Worm (Caenorhabditis elegans) whole organism, mixed stage, embryonic: ENCODE measurements around the gene enu-3.5.

ENCODE experiments used
- M03D4.4 ChIP-seq: sonication (generic microtip); optimal IDR thresholded peaks from 2 replicates; lab custom pipeline; 2017; ENCODE audit warnings: mild to moderate bottlenecking, missing genetic modification characterization, missing compliant biosample characterization
- bed-3 ChIP-seq: fragments of 200-800 bp; sonication (Bioruptor generic); optimal IDR thresholded peaks from 3 replicates; lab custom pipeline; 2018; ENCODE audit warnings: mild to moderate bottlenecking, missing genetic modification characterization, moderate library complexity, missing compliant biosample characterization
- blmp-1 ChIP-seq: fragments of 150-350 bp; optimal IDR thresholded peaks from 2 replicates; lab custom pipeline; 2014; ENCODE audit warnings: missing biosample characterization, missing genetic modification characterization
- ceh-39 ChIP-seq: fragments of 150-350 bp; optimal IDR thresholded peaks from 2 replicates; lab custom pipeline; 2014; ENCODE audit warnings: missing biosample characterization, missing genetic modification characterization
- ceh-43 ChIP-seq: fragments of 200-800 bp; sonication (Bioruptor generic); optimal IDR thresholded peaks from 2 replicates; lab custom pipeline; 2018; ENCODE audit warnings: mild to moderate bottlenecking, missing genetic modification characterization, moderate library complexity, missing compliant biosample characterization
- ceh-83 ChIP-seq: fragments of 200-800 bp; sonication (Bioruptor generic); optimal IDR thresholded peaks from 2 replicates; lab custom pipeline; 2018; ENCODE audit warnings: mild to moderate bottlenecking, missing genetic modification characterization, missing compliant biosample characterization
- ces-1 ChIP-seq: fragments of 150-350 bp; optimal IDR thresholded peaks from 2 replicates; lab custom pipeline; 2014; ENCODE audit warnings: missing biosample characterization, missing genetic modification reagents, missing genetic modification characterization
- cnd-1 ChIP-seq: fragments of 200-800 bp; sonication (Bioruptor generic); optimal IDR thresholded peaks from 2 replicates; lab custom pipeline; 2018; ENCODE audit warnings: mild to moderate bottlenecking, missing genetic modification characterization, missing compliant biosample characterization
- drap-1 ChIP-seq: fragments of 200-800 bp; sonication (Bioruptor generic); optimal IDR thresholded peaks from 3 replicates; lab custom pipeline; 2018; ENCODE audit warnings: mild to moderate bottlenecking, missing genetic modification characterization, missing compliant biosample characterization
- elt-1 ChIP-seq: sonication (generic microtip); optimal IDR thresholded peaks from 2 replicates; lab custom pipeline; 2017; ENCODE audit warnings: missing genetic modification characterization, mild to moderate bottlenecking, missing compliant biosample characterization, antibody characterized with exemption, moderate library complexity, borderline replicate concordance; ENCODE audit not compliant: insufficient read depth
- elt-3 ChIP-seq: fragments of 150-350 bp; optimal IDR thresholded peaks from 2 replicates; lab custom pipeline; 2014; ENCODE audit warnings: missing biosample characterization, missing genetic modification characterization
- ham-2 ChIP-seq: fragments of 200-800 bp; sonication (Bioruptor generic); optimal IDR thresholded peaks from 2 replicates; lab custom pipeline; 2018; ENCODE audit warnings: mild to moderate bottlenecking, missing genetic modification characterization, missing compliant biosample characterization
- hlh-1 ChIP-seq: fragments of 150-350 bp; optimal IDR thresholded peaks from 2 replicates; lab custom pipeline; 2014; ENCODE audit warnings: missing biosample characterization, missing genetic modification reagents, missing genetic modification characterization
- lin-13 ChIP-seq: fragments of 150-350 bp; optimal IDR thresholded peaks from 2 replicates; lab custom pipeline; 2014; ENCODE audit warnings: missing biosample characterization, missing genetic modification characterization
- lin-32 ChIP-seq: fragments of 200-800 bp; sonication (Bioruptor generic); optimal IDR thresholded peaks from 2 replicates; lab custom pipeline; 2018; ENCODE audit warnings: mild to moderate bottlenecking, missing genetic modification characterization, missing compliant biosample characterization
- lsy-2 ChIP-seq: fragments of 150-350 bp; optimal IDR thresholded peaks from 2 replicates; lab custom pipeline; 2014; ENCODE audit warnings: missing biosample characterization, missing genetic modification characterization
- mep-1 ChIP-seq: fragments of 150-350 bp; optimal IDR thresholded peaks from 2 replicates; lab custom pipeline; 2017; ENCODE audit warnings: missing biosample characterization, missing genetic modification reagents, missing genetic modification characterization, inconsistent platforms
- mls-2 ChIP-seq: sonication (generic microtip); optimal IDR thresholded peaks from 2 replicates; lab custom pipeline; 2016; ENCODE audit warnings: mild to moderate bottlenecking, missing genetic modification characterization, moderate library complexity, missing compliant biosample characterization
- nhr-12 ChIP-seq: fragments of 150-350 bp; optimal IDR thresholded peaks from 2 replicates; lab custom pipeline; 2014; ENCODE audit warnings: missing biosample characterization, missing genetic modification characterization
- nhr-2 ChIP-seq: fragments of 150-350 bp; optimal IDR thresholded peaks from 2 replicates; lab custom pipeline; 2014; ENCODE audit warnings: missing biosample characterization, missing genetic modification characterization
- nhr-28 ChIP-seq: fragments of 150-350 bp; optimal IDR thresholded peaks from 2 replicates; lab custom pipeline; 2014; ENCODE audit warnings: missing biosample characterization, missing genetic modification characterization
- nhr-76 ChIP-seq: sonication (generic microtip); optimal IDR thresholded peaks from 2 replicates; lab custom pipeline; 2017; ENCODE audit warnings: missing biosample characterization, missing genetic modification characterization
- pha-4 ChIP-seq: fragments of 150-350 bp; optimal IDR thresholded peaks from 2 replicates; lab custom pipeline; 2018; ENCODE audit warnings: missing biosample characterization, missing genetic modification reagents, missing genetic modification characterization
- sem-2 ChIP-seq: fragments of 200-800 bp; sonication (Bioruptor generic); optimal IDR thresholded peaks from 2 replicates; lab custom pipeline; 2018; ENCODE audit warnings: mild to moderate bottlenecking, missing genetic modification characterization, missing compliant biosample characterization
- snpc-4 ChIP-seq: fragments of 150-350 bp; optimal IDR thresholded peaks from 2 replicates; lab custom pipeline; 2014; ENCODE audit warnings: missing biosample characterization, missing genetic modification characterization
- sptf-1 ChIP-seq: sonication (generic microtip); optimal IDR thresholded peaks from 2 replicates; lab custom pipeline; 2017; ENCODE audit warnings: mild to moderate bottlenecking, missing genetic modification characterization, moderate library complexity, missing compliant biosample characterization
- tbx-8 ChIP-seq: fragments of 200-800 bp; sonication (Bioruptor generic); optimal IDR thresholded peaks from 2 replicates; lab custom pipeline; 2018; ENCODE audit warnings: mild to moderate bottlenecking, missing genetic modification characterization, moderate library complexity, missing compliant biosample characterization
- unc-120 ChIP-seq: sonication (generic microtip); optimal IDR thresholded peaks from 2 replicates; lab custom pipeline; 2017; ENCODE audit warnings: missing genetic modification characterization, missing compliant biosample characterization; ENCODE audit not compliant: poor library complexity, severe bottlenecking
- unc-39 ChIP-seq: fragments of 150-350 bp; optimal IDR thresholded peaks from 2 replicates; lab custom pipeline; 2014; ENCODE audit warnings: missing biosample characterization, missing genetic modification characterization
- unc-62 ChIP-seq: fragments of 150-350 bp; optimal IDR thresholded peaks from 2 replicates; lab custom pipeline; 2014; ENCODE audit warnings: missing biosample characterization, missing genetic modification reagents, missing genetic modification characterization
- ztf-11 ChIP-seq: fragments of 150-350 bp; optimal IDR thresholded peaks from 2 replicates; lab custom pipeline; 2014; ENCODE audit warnings: missing biosample characterization, missing genetic modification characterization

The enu-3.5 gene

ce11 chrIII:12877527-12878234, at the start of gene enu-3.5, which contains the start of gene cec-7:
Gene enu-3.5, plus strand, starts transcription at chrIII:12878196.
Gene cec-7, minus strand, starts transcription at chrIII:12877577.
- no peak for TF ChIP-seq unc-39 (tag; lab: Kevin White, UChicago)

DNA sequence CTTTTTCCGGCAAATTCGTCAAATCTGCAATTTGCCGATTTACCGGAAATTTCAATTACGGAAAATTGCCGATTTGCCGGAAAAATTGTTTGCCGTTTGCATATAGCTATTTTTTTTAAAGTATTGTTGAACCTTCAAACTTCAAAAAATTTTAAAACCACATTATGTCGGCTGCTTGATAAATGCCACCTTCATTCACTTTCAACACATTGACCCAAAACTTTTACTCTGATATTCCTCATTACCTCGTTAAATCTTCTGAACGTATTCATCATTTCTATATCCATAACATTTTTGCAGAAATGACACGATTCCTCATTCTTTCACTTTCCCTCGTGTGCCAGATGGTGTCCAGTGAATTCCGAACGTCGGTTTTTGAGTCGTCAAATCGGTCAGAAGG, 48.9 kb upstream of the enu-3.5 start, which contains the start of gene Y37D8A.3:
Y37D8A.3 (plus strand) TSS at position 301 of the 400 bp plus-strand sequence.
- TF ChIP-seq ces-1 (GFP tag; lab: Kevin White, UChicago) (no peak), nhr-76 (no peak)

- TF ChIP-seq lin-32 (GFP tag; lab: Kevin White, UChicago), result no peak
- no peak for TF ChIP-seq ceh-83 (GFP tag; lab: Kevin White, UChicago)
- no peak for TF ChIP-seq snpc-4 (tag; lab: Kevin White, UChicago)
- no peak for TF ChIP-seq sptf-1 (tag; lab: Kevin White, UChicago)
- no peak for TF ChIP-seq elt-3
- no peak for TF ChIP-seq sem-2 (GFP tag; lab: Kevin White, UChicago)
- TF ChIP-seq elt-1 (tag; lab: Kevin White, UChicago), result no peak
- TF ChIP-seq unc-62 (GFP tag; lab: Kevin White, UChicago), result no peak
- no peak for TF ChIP-seq unc-39 (tag; lab: Kevin White, UChicago)
- no peak for TF ChIP-seq cnd-1
- no peak for TF ChIP-seq ceh-39 (tag; lab: Kevin White, UChicago)
- TF ChIP-seq ztf-11 (tag; lab: Kevin White, UChicago), result no peak
- no peak for TF ChIP-seq M03D4.4 (tag; lab: Kevin White, UChicago)
- no peak for TF ChIP-seq nhr-12 (tag; lab: Kevin White, UChicago)
- no peak for TF ChIP-seq nhr-28 (tag; lab: Kevin White, UChicago)
- no peak for TF ChIP-seq nhr-2
Observed at ce11 chrIII:12831696-12832095, 46.3 kb upstream of the enu-3.5 start.

DNA sequence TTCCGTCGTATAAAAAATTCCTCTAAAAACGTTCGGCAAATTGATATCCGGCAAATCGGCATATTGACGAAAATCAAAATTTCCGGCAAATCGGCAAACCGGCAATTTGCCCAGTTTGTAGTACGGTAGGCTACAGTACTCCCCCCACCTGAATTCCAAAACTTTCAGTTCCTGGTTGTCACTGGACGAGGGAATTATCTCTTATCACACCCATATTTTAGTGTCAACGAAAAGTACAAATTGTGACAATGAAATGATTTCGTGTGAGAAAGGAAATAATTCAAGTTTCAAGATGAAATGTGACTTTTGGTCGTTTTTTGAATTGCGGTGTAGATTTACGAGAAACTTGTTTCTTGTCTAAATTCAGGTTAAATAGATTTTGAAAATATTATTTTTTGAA, 44.9 kb upstream of the enu-3.5 start:
- TF ChIP-seq nhr-2, result no peak
- no peak for TF ChIP-seq lsy-2
- TF ChIP-seq, all 35 proteins: peak for 0

DNA sequence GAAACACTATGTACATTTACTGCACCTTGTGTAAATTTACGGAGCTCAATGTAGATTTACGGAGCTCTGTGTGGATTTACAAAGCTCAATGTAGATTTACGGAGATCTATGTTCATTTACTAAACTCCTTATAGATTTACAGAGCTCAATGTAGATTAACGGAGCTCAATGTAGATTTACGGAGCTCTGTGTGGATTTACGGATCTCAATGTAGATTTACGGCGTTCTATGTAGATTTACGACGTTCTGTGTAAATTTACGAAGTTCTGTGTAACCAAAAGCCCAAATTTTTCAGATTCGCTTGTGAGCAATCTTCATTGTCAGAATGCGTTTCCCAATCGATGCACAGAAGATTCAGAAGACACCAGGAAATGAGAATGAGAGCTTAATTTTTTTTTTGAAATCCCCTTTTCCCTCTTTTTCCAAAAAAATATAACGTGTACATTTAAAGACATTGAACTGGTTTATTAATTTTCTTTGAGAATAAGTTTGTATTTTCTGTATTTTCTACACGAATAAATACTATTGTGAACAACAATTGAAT, 41.2 kb upstream of the enu-3.5 start:
- no peak for TF ChIP-seq cnd-1
- TF ChIP-seq ceh-43, result no peak
- no peak for TF ChIP-seq nhr-28 (tag; lab: Kevin White, UChicago)
- TF ChIP-seq drap-1, result no peak
- TF ChIP-seq nhr-2, result no peak
- no peak for TF ChIP-seq mls-2 (tag; lab: Kevin White, UChicago)
- TF ChIP-seq ceh-39 (tag; lab: Kevin White, UChicago), result no peak
- no peak for TF ChIP-seq unc-120 (tag; lab: Kevin White, UChicago)
- TF ChIP-seq ham-2, result no peak
- no peak for TF ChIP-seq lsy-2
- no peak for TF ChIP-seq nhr-12 (tag; lab: Kevin White, UChicago)
- TF ChIP-seq pha-4, result no peak
- no peak for TF ChIP-seq elt-3
- TF ChIP-seq ztf-11 (tag; lab: Kevin White, UChicago), result no peak
- no peak for TF ChIP-seq lin-13 (tag; lab: Kevin White, UChicago)
- TF ChIP-seq bed-3 (GFP tag; lab: Kevin White, UChicago), result no peak
- no peak for TF ChIP-seq nhr-76
- TF ChIP-seq sem-2 (GFP tag; lab: Kevin White, UChicago), result no peak
- no peak for TF ChIP-seq snpc-4 (tag; lab: Kevin White, UChicago)
- no peak for TF ChIP-seq elt-1 (tag; lab: Kevin White, UChicago)

- TF ChIP-seq M03D4.4 (tag; lab: Kevin White, UChicago) (no peak), unc-39 (tag; lab: Kevin White, UChicago) (no peak), pha-4 (no peak), snpc-4 (tag; lab: Kevin White, UChicago) (no peak), elt-3 (no peak), lin-32 (GFP tag; lab: Kevin White, UChicago) (no peak), elt-1 (tag; lab: Kevin White, UChicago) (no peak), ceh-39 (tag; lab: Kevin White, UChicago) (no peak), drap-1 (no peak), ces-1 (GFP tag; lab: Kevin White, UChicago) (no peak), tbx-8 (GFP tag; lab: Kevin White, UChicago) (no peak), blmp-1 (tag; lab: Kevin White, UChicago) (no peak), unc-62 (GFP tag; lab: Kevin White, UChicago) (no peak), ceh-83 (GFP tag; lab: Kevin White, UChicago) (no peak), lin-13 (tag; lab: Kevin White, UChicago) (no peak), sem-2 (GFP tag; lab: Kevin White, UChicago) (no peak), mep-1 (tag; lab: Kevin White, UChicago) (no peak), hlh-1 (no peak), cnd-1 (no peak)
- TF ChIP-seq, all 35 proteins: peak for 0
Observed at ce11 chrIII:12838299-12838698, 39.7 kb upstream of the enu-3.5 start.
